Worm (Caenorhabditis elegans): ENCODE measurements around the gene M70.2.

M70.2 gene

ce11 chrIV:2219334-2219755, 23.5 kb upstream of the M70.2 start (continued):
- peak; percentile 70 for TF ChIP-seq ztf-11 (tag; optimal IDR thresholded peaks at IDR 0.05)
- TF ChIP-seq unc-120 (tag; optimal IDR thresholded peaks at IDR 0.05; ENCODE audit: poor library complexity, severe bottlenecking), result peak; percentile 86
- TF ChIP-seq nhr-12 (tag; optimal IDR thresholded peaks at IDR 0.05), result no peak
- peak; percentile 55 for TF ChIP-seq unc-62 (GFP tag; optimal IDR thresholded peaks at IDR 0.05)
- peak; percentile 82 for TF ChIP-seq ces-1 (GFP tag; optimal IDR thresholded peaks at IDR 0.05)
- TF ChIP-seq nhr-28 (tag; optimal IDR thresholded peaks at IDR 0.05), result no peak

- TF ChIP-seq pha-4 (tag; optimal IDR thresholded peaks at IDR 0.05), result no peak
- no peak for TF ChIP-seq nhr-76 (tag; optimal IDR thresholded peaks at IDR 0.05)
- TF ChIP-seq unc-120 (tag; optimal IDR thresholded peaks at IDR 0.05; ENCODE audit: poor library complexity, severe bottlenecking), result no peak
- TF ChIP-seq lsy-2 (tag; optimal IDR thresholded peaks at IDR 0.05), result no peak
- no peak for TF ChIP-seq M03D4.4 (tag; optimal IDR thresholded peaks at IDR 0.05)
- no peak for TF ChIP-seq nhr-12 (tag; optimal IDR thresholded peaks at IDR 0.05)
- no peak for TF ChIP-seq ces-1 (GFP tag; optimal IDR thresholded peaks at IDR 0.05)
- TF ChIP-seq nhr-28 (tag; optimal IDR thresholded peaks at IDR 0.05), result no peak
- no peak for TF ChIP-seq ceh-39 (tag; optimal IDR thresholded peaks at IDR 0.05)
- no peak for TF ChIP-seq mls-2 (tag; optimal IDR thresholded peaks at IDR 0.05)
- TF ChIP-seq unc-39 (tag; optimal IDR thresholded peaks at IDR 0.05), result no peak
- TF ChIP-seq ham-2 (GFP tag; optimal IDR thresholded peaks at IDR 0.05), result no peak
- no peak for TF ChIP-seq nhr-237 (tag; optimal IDR thresholded peaks at IDR 0.05)
- no peak for TF ChIP-seq ztf-11 (tag; optimal IDR thresholded peaks at IDR 0.05)
Measured at ce11 chrIV:2220147-2220546, 22.7 kb upstream of the M70.2 start.

ce11 chrIV:2220896-2221295, 21.9 kb upstream of the M70.2 start:
- TF ChIP-seq hlh-1 (tag; optimal IDR thresholded peaks at IDR 0.05) (no peak), drap-1 (GFP tag; optimal IDR thresholded peaks at IDR 0.05) (no peak), flh-1 (GFP tag; optimal IDR thresholded peaks at IDR 0.05) (no peak), nhr-2 (tag; optimal IDR thresholded peaks at IDR 0.05) (no peak), cnd-1 (tag; optimal IDR thresholded peaks at IDR 0.05) (no peak), lin-32 (GFP tag; optimal IDR thresholded peaks at IDR 0.05) (no peak), zip-8 (tag; optimal IDR thresholded peaks at IDR 0.05) (no peak), M03D4.4 (tag; optimal IDR thresholded peaks at IDR 0.05) (no peak), tbx-8 (GFP tag; optimal IDR thresholded peaks at IDR 0.05) (no peak), ces-1 (GFP tag; optimal IDR thresholded peaks at IDR 0.05) (no peak), unc-120 (tag; optimal IDR thresholded peaks at IDR 0.05; ENCODE audit: poor library complexity, severe bottlenecking) (no peak), lin-13 (tag; optimal IDR thresholded peaks at IDR 0.05) (no peak), ztf-11 (tag; optimal IDR thresholded peaks at IDR 0.05) (no peak), nhr-28 (tag; optimal IDR thresholded peaks at IDR 0.05) (no peak), mls-2 (tag; optimal IDR thresholded peaks at IDR 0.05) (no peak), nhr-76 (tag; optimal IDR thresholded peaks at IDR 0.05) (no peak), snpc-4 (tag; optimal IDR thresholded peaks at IDR 0.05) (no peak), ceh-39 (tag; optimal IDR thresholded peaks at IDR 0.05) (no peak), sptf-1 (tag; optimal IDR thresholded peaks at IDR 0.05) (no peak)

- TF ChIP-seq ces-1 (GFP tag; optimal IDR thresholded peaks at IDR 0.05) (no peak), nhr-237 (tag; optimal IDR thresholded peaks at IDR 0.05) (no peak), ham-2 (GFP tag; optimal IDR thresholded peaks at IDR 0.05) (no peak), unc-62 (GFP tag; optimal IDR thresholded peaks at IDR 0.05) (no peak), ceh-43 (GFP tag; optimal IDR thresholded peaks at IDR 0.05) (peak; percentile 41)
Measured at ce11 chrIV:2221350-2221749, 21.5 kb upstream of the M70.2 start.

ce11 chrIV:2222528-2222927, 20.3 kb upstream of the M70.2 start, which contains the start of gene fnip-2:
fnip-2 (plus strand) TSS chrIV:2222828.
- TF ChIP-seq nhr-76 (tag; optimal IDR thresholded peaks at IDR 0.05), result no peak
- TF ChIP-seq mab-5 (tag; optimal IDR thresholded peaks at IDR 0.05), result no peak
- TF ChIP-seq nhr-2 (tag; optimal IDR thresholded peaks at IDR 0.05), result no peak
- no peak for TF ChIP-seq snpc-4 (tag; optimal IDR thresholded peaks at IDR 0.05)
- no peak for TF ChIP-seq nhr-237 (tag; optimal IDR thresholded peaks at IDR 0.05)

ce11 chrIV:2223144-2223543, 19.7 kb upstream of the M70.2 start:
- TF ChIP-seq hlh-1 (tag; optimal IDR thresholded peaks at IDR 0.05) (no peak), elt-3 (tag; optimal IDR thresholded peaks at IDR 0.05) (no peak), nhr-28 (tag; optimal IDR thresholded peaks at IDR 0.05) (no peak), ham-2 (GFP tag; optimal IDR thresholded peaks at IDR 0.05) (no peak), elt-1 (tag; optimal IDR thresholded peaks at IDR 0.05; ENCODE audit: borderline replicate concordance, insufficient read depth) (no peak), lsy-2 (tag; optimal IDR thresholded peaks at IDR 0.05) (no peak), zip-8 (tag; optimal IDR thresholded peaks at IDR 0.05) (no peak), unc-120 (tag; optimal IDR thresholded peaks at IDR 0.05; ENCODE audit: poor library complexity, severe bottlenecking) (no peak), M03D4.4 (tag; optimal IDR thresholded peaks at IDR 0.05) (no peak), ceh-83 (GFP tag; optimal IDR thresholded peaks at IDR 0.05) (no peak), lin-32 (GFP tag; optimal IDR thresholded peaks at IDR 0.05) (no peak), ceh-43 (GFP tag; optimal IDR thresholded peaks at IDR 0.05) (no peak), lin-13 (tag; optimal IDR thresholded peaks at IDR 0.05) (no peak), mab-5 (tag; optimal IDR thresholded peaks at IDR 0.05) (no peak), drap-1 (GFP tag; optimal IDR thresholded peaks at IDR 0.05) (no peak), ztf-11 (tag; optimal IDR thresholded peaks at IDR 0.05) (no peak), flh-1 (GFP tag; optimal IDR thresholded peaks at IDR 0.05) (no peak), bed-3 (GFP tag; optimal IDR thresholded peaks at IDR 0.05) (no peak), unc-62 (GFP tag; optimal IDR thresholded peaks at IDR 0.05) (no peak), nhr-237 (tag; optimal IDR thresholded peaks at IDR 0.05) (no peak)
